Worm (Caenorhabditis elegans): ENCODE measurements around the gene F31E8.5.

DNA sequence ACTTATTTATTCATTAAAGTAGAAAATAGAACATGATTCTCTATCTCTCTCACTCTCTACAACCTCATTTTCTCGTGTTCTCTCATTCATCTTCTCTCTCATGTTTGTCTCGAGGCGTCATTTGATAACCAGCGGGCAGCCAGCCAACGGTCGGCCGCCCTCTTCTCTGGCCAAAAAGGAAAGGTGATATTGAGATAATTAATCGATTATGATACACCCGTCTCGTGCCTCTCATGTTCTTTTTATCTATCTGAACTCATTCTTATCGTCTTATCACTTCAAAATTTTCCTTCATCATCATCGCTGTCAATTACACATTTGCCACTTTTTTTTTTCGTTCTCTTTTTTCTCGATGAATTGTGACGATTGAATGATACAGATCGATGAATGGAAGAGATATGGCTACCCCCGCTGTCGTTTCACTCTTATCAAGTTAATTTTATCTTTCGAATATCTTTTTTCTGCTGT, 35.6 kb upstream of the F31E8.5 start:
- TF ChIP-seq ztf-23 (GFP tag; IDR thresholded peaks at IDR 0.05) (no peak), tab-1 (GFP tag; IDR thresholded peaks at IDR 0.05) (no peak), cog-1 (tag; optimal IDR thresholded peaks at IDR 0.05) (no peak), ztf-29 (GFP tag; IDR thresholded peaks at IDR 0.05) (no peak), flt-1 (GFP tag; IDR thresholded peaks at IDR 0.05) (no peak), T22C8.4 (GFP tag; IDR thresholded peaks at IDR 0.05) (no peak), klf-2 (GFP tag; conservative IDR thresholded peaks at IDR 0.05) (no peak), ref-1 (GFP tag; conservative IDR thresholded peaks at IDR 0.05) (no peak)
